Fruit fly (Drosophila melanogaster) whole organism, embryonic: ENCODE measurements around the gene Arpc2.
"Not testable (repeated sequence)": the region's sequence is repeated elsewhere in the genome, so short reads cannot be mapped to it uniquely, and the experiment has no call there.

Experiments used
- CG3838 ChIP-seq: fragments of 200-800 bp; sonication (Bioruptor generic); optimal IDR thresholded peaks from 3 replicates; lab custom pipeline; 2016; ENCODE audit warnings: missing biosample characterization, missing genetic modification characterization
- CTCF ChIP-seq: fragments of 200-800 bp; sonication (Bioruptor generic); optimal IDR thresholded peaks from 2 replicates; lab custom pipeline; 2017; ENCODE audit warnings: missing biosample characterization, mild to moderate bottlenecking, missing genetic modification characterization, moderate library complexity
- HLH3B ChIP-seq: fragments of 200-800 bp; sonication (Bioruptor generic); IDR thresholded peaks from 2 replicates; pipeline ENCODE4 v1.3.6; 2022; ENCODE audit warnings: missing biosample characterization, missing genetic modification characterization
- bsh ChIP-seq, 2 experiments: fragments of 200-800 bp; sonication (Bioruptor generic); optimal IDR thresholded peaks; 2 replicates each; lab custom pipeline; 2017 to 2018; ENCODE audit warnings: mild to moderate bottlenecking in 2 of 2, missing biosample characterization in 2 of 2, missing genetic modification characterization in 2 of 2, moderate library complexity in 1 of 2
- lmd ChIP-seq: fragments of 200-800 bp; sonication (Bioruptor generic); IDR thresholded peaks from 2 replicates; pipeline ENCODE4 v1.3.6; 2022; ENCODE audit warnings: missing biosample characterization, missing genetic modification characterization

- TF ChIP-seq lmd (GFP tag; lab: Robert Waterston, UW); CTCF (GFP tag; lab: Kevin White, UChicago); CG3838 (GFP tag; lab: Kevin White, UChicago); bsh (GFP tag; optimal IDR thresholded peaks at IDR 0.05; lab: Kevin White, UChicago); HLH3B (GFP tag; lab: Robert Waterston, UW): not testable (repeated sequence)
Observed at dm6 chr2L:20458975-20459374, 42.1 kb downstream of the Arpc2 start, which contains the start of the genes CG18858 and Cdc23.
